Fruit fly (Drosophila melanogaster) whole organism, wandering third instar larva: ENCODE results near the gene CG10286.

Experiments
- Abd-B ChIP-seq: fragments of >200 bp; optimal IDR thresholded peaks from 2 replicates; lab custom pipeline; 2017; ENCODE audit warnings: missing biosample characterization, missing genetic modification characterization
- CG32264 ChIP-seq: fragments of 200-800 bp; sonication (Bioruptor generic); optimal IDR thresholded peaks from 2 replicates; lab custom pipeline; 2016; ENCODE audit warnings: missing biosample characterization, missing genetic modification characterization
- CG9705 ChIP-seq: fragments of 200-800 bp; sonication (Bioruptor generic); optimal IDR thresholded peaks from 2 replicates; lab custom pipeline; 2018; ENCODE audit warnings: missing biosample characterization, mild to moderate bottlenecking, missing genetic modification characterization
- CrebA ChIP-seq: fragments of 200-800 bp; sonication (Bioruptor generic); optimal IDR thresholded peaks from 2 replicates; lab custom pipeline; 2016; ENCODE audit warnings: missing biosample characterization, mild to moderate bottlenecking, missing genetic modification characterization, borderline replicate concordance
- Dfd ChIP-seq: fragments of >200 bp; optimal IDR thresholded peaks from 2 replicates; lab custom pipeline; 2017; ENCODE audit warnings: missing biosample characterization, missing genetic modification characterization
- Dif ChIP-seq: fragments of 200-275, 200-300 bp; sonication (Bioruptor generic); optimal IDR thresholded peaks from 2 replicates; lab custom pipeline; 2018; ENCODE audit warnings: missing biosample characterization, missing genetic modification characterization; ENCODE audit not compliant: partially characterized antibody
- GATAd ChIP-seq: sonication (Bioruptor generic); optimal IDR thresholded peaks from 2 replicates; lab custom pipeline; 2016; ENCODE audit warnings: missing biosample characterization, missing genetic modification characterization
- HLH106 ChIP-seq: fragments of 200-800 bp; optimal IDR thresholded peaks from 3 replicates; lab custom pipeline; 2019; ENCODE audit warnings: missing biosample characterization, mild to moderate bottlenecking, missing genetic modification characterization, moderate library complexity
- Hnf4 ChIP-seq: fragments of 200-800 bp; sonication (Bioruptor generic); optimal IDR thresholded peaks from 2 replicates; lab custom pipeline; 2016; ENCODE audit warnings: missing biosample characterization, mild to moderate bottlenecking, missing genetic modification characterization
- Hr78 ChIP-seq: fragments of >200 bp; optimal IDR thresholded peaks from 2 replicates; lab custom pipeline; 2017; ENCODE audit warnings: missing biosample characterization, missing genetic modification characterization
- Hr83 ChIP-seq: fragments of 200-300 bp; sonication (Bioruptor generic); optimal IDR thresholded peaks from 2 replicates; lab custom pipeline; 2016; ENCODE audit warnings: missing biosample characterization, mild to moderate bottlenecking, missing genetic modification characterization, moderate library complexity; ENCODE audit not compliant: poor library complexity, severe bottlenecking
- Jra ChIP-seq: sonication (Bioruptor generic); optimal IDR thresholded peaks from 2 replicates; lab custom pipeline; 2016; ENCODE audit warnings: missing biosample characterization, missing genetic modification characterization
- Mio ChIP-seq: sonication (Bioruptor generic); optimal IDR thresholded peaks from 2 replicates; lab custom pipeline; 2016; ENCODE audit warnings: missing biosample characterization, missing genetic modification characterization
- Myc ChIP-seq: fragments of >200 bp; optimal IDR thresholded peaks from 2 replicates; lab custom pipeline; 2017
- N ChIP-seq: fragments of >200 bp; optimal IDR thresholded peaks from 2 replicates; lab custom pipeline; 2018; ENCODE audit warnings: missing biosample characterization, missing external identifiers, missing genetic modification characterization
- OdsH ChIP-seq: fragments of 200-800 bp; sonication (Bioruptor generic); optimal IDR thresholded peaks from 2 replicates; lab custom pipeline; 2016; ENCODE audit warnings: missing biosample characterization, mild to moderate bottlenecking, missing genetic modification characterization
- Rel ChIP-seq, 2 experiments: fragments of 200-800 bp; sonication (Bioruptor generic) in 1 of 2; optimal IDR thresholded peaks; 2 replicates in 1 of 2; 3 replicates in 1 of 2; lab custom pipeline; 2016 to 2019; ENCODE audit warnings: mild to moderate bottlenecking in 2 of 2, missing biosample characterization in 2 of 2, missing genetic modification characterization in 2 of 2, moderate library complexity in 1 of 2
- Sp1 ChIP-seq: fragments of 200-800 bp; sonication (Bioruptor generic); optimal IDR thresholded peaks from 3 replicates; lab custom pipeline; 2019; ENCODE audit warnings: missing biosample characterization, mild to moderate bottlenecking, missing genetic modification characterization, moderate library complexity
- Vsx2 ChIP-seq: fragments of 200-300, 225-300 bp; sonication (Bioruptor generic); optimal IDR thresholded peaks from 2 replicates; lab custom pipeline; 2018; ENCODE audit warnings: missing biosample characterization, missing genetic modification characterization; ENCODE audit not compliant: partially characterized antibody
- br ChIP-seq: fragments of 200-800 bp; sonication (Bioruptor generic); optimal IDR thresholded peaks from 2 replicates; lab custom pipeline; 2016; ENCODE audit warnings: missing biosample characterization, missing genetic modification characterization
- brk ChIP-seq: fragments of 200-800 bp; sonication (Bioruptor generic); optimal IDR thresholded peaks from 2 replicates; lab custom pipeline; 2016; ENCODE audit warnings: missing biosample characterization, mild to moderate bottlenecking, missing genetic modification characterization
- dl ChIP-seq, 2 experiments: fragments of 175-275, 200-275 bp in 1 of 2; fragments of 200-275 bp in 1 of 2; sonication (Bioruptor generic); optimal IDR thresholded peaks; lab custom pipeline; 2018; ENCODE audit warnings: mild to moderate bottlenecking in 2 of 2, missing biosample characterization in 2 of 2, missing genetic modification characterization in 2 of 2, moderate library complexity in 2 of 2; ENCODE audit not compliant: partially characterized antibody in 2 of 2, insufficient read depth in 1 of 2
- dmrt93B ChIP-seq: fragments of 200-800 bp; sonication (Bioruptor generic); optimal IDR thresholded peaks from 2 replicates; lab custom pipeline; 2018; ENCODE audit warnings: missing biosample characterization, mild to moderate bottlenecking, missing genetic modification characterization
- dsf ChIP-seq: sonication (Bioruptor generic); optimal IDR thresholded peaks from 2 replicates; lab custom pipeline; 2016; ENCODE audit warnings: missing biosample characterization, missing genetic modification characterization, borderline replicate concordance
- ey ChIP-seq: fragments of 200-800 bp; sonication (Bioruptor generic); optimal IDR thresholded peaks from 2 replicates; lab custom pipeline; 2016; ENCODE audit warnings: missing biosample characterization, missing genetic modification characterization
- foxo ChIP-seq, 2 experiments: fragments of 200-800 bp; sonication (Bioruptor generic); optimal IDR thresholded peaks; 2 replicates in 1 of 2; 3 replicates in 1 of 2; lab custom pipeline; 2016 to 2017; ENCODE audit warnings: missing biosample characterization in 2 of 2, missing genetic modification characterization in 2 of 2
- fru ChIP-seq: fragments of 200-800 bp; sonication (Bioruptor generic); optimal IDR thresholded peaks from 3 replicates; lab custom pipeline; 2016; ENCODE audit warnings: missing biosample characterization, mild to moderate bottlenecking, missing genetic modification characterization
- h ChIP-seq: fragments of 200-800 bp; sonication (Bioruptor generic); optimal IDR thresholded peaks from 3 replicates; lab custom pipeline; 2016; ENCODE audit warnings: missing biosample characterization, mild to moderate bottlenecking, missing genetic modification characterization
- jim ChIP-seq: fragments of 175-275, 200-325 bp; sonication (Bioruptor generic); optimal IDR thresholded peaks from 2 replicates; lab custom pipeline; 2016; ENCODE audit warnings: missing biosample characterization, mild to moderate bottlenecking, missing genetic modification characterization
- lola ChIP-seq: fragments of >200 bp; optimal IDR thresholded peaks from 2 replicates; lab custom pipeline; 2017; ENCODE audit warnings: missing biosample characterization, missing genetic modification characterization
- pan ChIP-seq: fragments of >200 bp; optimal IDR thresholded peaks from 2 replicates; lab custom pipeline; 2017
- psq ChIP-seq: fragments of 200-800 bp; sonication (Bioruptor generic); optimal IDR thresholded peaks from 3 replicates; lab custom pipeline; 2017; ENCODE audit warnings: missing biosample characterization, mild to moderate bottlenecking, missing genetic modification characterization, moderate library complexity
- rgr ChIP-seq: fragments of 200-800 bp; sonication (Bioruptor generic); optimal IDR thresholded peaks from 3 replicates; lab custom pipeline; 2016; ENCODE audit warnings: missing biosample characterization, mild to moderate bottlenecking, missing genetic modification characterization
- sage ChIP-seq: fragments of 200-800 bp; sonication (Bioruptor generic); optimal IDR thresholded peaks from 2 replicates; lab custom pipeline; 2016; ENCODE audit warnings: missing biosample characterization, mild to moderate bottlenecking, missing genetic modification characterization
- sv ChIP-seq: fragments of 200-800 bp; sonication (Bioruptor generic); optimal IDR thresholded peaks from 3 replicates; lab custom pipeline; 2016; ENCODE audit warnings: missing biosample characterization, missing genetic modification characterization
- tai ChIP-seq: sonication (Bioruptor generic); optimal IDR thresholded peaks from 2 replicates; lab custom pipeline; 2016; ENCODE audit warnings: missing biosample characterization, missing genetic modification characterization
- usp ChIP-seq: fragments of >200 bp; optimal IDR thresholded peaks from 2 replicates; lab custom pipeline; 2017; ENCODE audit warnings: missing biosample characterization, missing genetic modification characterization
- woc ChIP-seq: sonication (Bioruptor generic); optimal IDR thresholded peaks from 2 replicates; lab custom pipeline; 2016; ENCODE audit warnings: missing biosample characterization, mild to moderate bottlenecking, missing genetic modification characterization

CG10286 gene

dm6 chr3R:6368550-6369238, at the start of gene CG10286:
CG10286 (plus strand) TSS chr3R:6368965.
- TF ChIP-seq Hr78 (GFP tag; lab: Kevin White, UChicago): no peak
- no peak for TF ChIP-seq lola (GFP tag; lab: Kevin White, UChicago)
- no peak for TF ChIP-seq Rel (GFP tag; optimal IDR thresholded peaks at IDR 0.05; lab: Kevin White, UChicago)
- no peak for TF ChIP-seq Rel (tag; optimal IDR thresholded peaks at IDR 0.05; lab: Kevin White, UChicago)
- TF ChIP-seq jim: no peak
- TF ChIP-seq tai (GFP tag; lab: Kevin White, UChicago): no peak
- no peak for TF ChIP-seq CG32264 (GFP tag; lab: Kevin White, UChicago)
- no peak for TF ChIP-seq Dif (GFP tag; lab: Kevin White, UChicago)
- no peak for TF ChIP-seq ey (GFP tag; lab: Kevin White, UChicago)
- peak; percentile 25 for TF ChIP-seq rgr (GFP tag; lab: Kevin White, UChicago)
- no peak for TF ChIP-seq brk (GFP tag; lab: Kevin White, UChicago)
- TF ChIP-seq pan (lab: Kevin White, UChicago): no peak
- peak; percentile 44 for TF ChIP-seq woc (GFP tag; lab: Kevin White, UChicago)
- no peak for TF ChIP-seq Mio
- TF ChIP-seq CrebA (GFP tag; lab: Kevin White, UChicago): no peak
- TF ChIP-seq CG9705 (GFP tag; lab: Kevin White, UChicago): no peak
- TF ChIP-seq Jra: no peak
- TF ChIP-seq usp (GFP tag; lab: Kevin White, UChicago): no peak
- no peak for TF ChIP-seq GATAd (GFP tag; lab: Kevin White, UChicago)
- TF ChIP-seq Abd-B (GFP tag; lab: Kevin White, UChicago): no peak
- TF ChIP-seq Sp1 (GFP tag; lab: Kevin White, UChicago): no peak
- TF ChIP-seq dmrt93B (GFP tag; lab: Kevin White, UChicago): no peak
- TF ChIP-seq OdsH: no peak
- peak; percentile 57 for TF ChIP-seq Hr83 (GFP tag; lab: Kevin White, UChicago)
- TF ChIP-seq dsf (GFP tag; lab: Kevin White, UChicago): no peak
- peak; percentile 31 for TF ChIP-seq Myc (lab: Kevin White, UChicago)
- no peak for TF ChIP-seq Vsx2 (GFP tag; lab: Kevin White, UChicago)
- TF ChIP-seq psq (GFP tag; lab: Kevin White, UChicago): peak; percentile 11
- TF ChIP-seq br (GFP tag; lab: Kevin White, UChicago): no peak
- no peak for TF ChIP-seq Hnf4 (GFP tag; lab: Kevin White, UChicago)
- no peak for TF ChIP-seq fru
- no peak for TF ChIP-seq h (GFP tag; lab: Kevin White, UChicago)
- no peak for TF ChIP-seq N
- TF ChIP-seq sage (GFP tag; lab: Kevin White, UChicago): no peak
- TF ChIP-seq dl (GFP tag; optimal IDR thresholded peaks at IDR 0.05; lab: Kevin White, UChicago; ENCODE audit: insufficient read depth in 1 of 2, partially characterized antibody in 2 of 2): no peak
- no peak for TF ChIP-seq sv
- TF ChIP-seq Dfd (GFP tag; lab: Kevin White, UChicago): no peak
- TF ChIP-seq HLH106 (tag; lab: Kevin White, UChicago): peak; percentile 29
- no peak for TF ChIP-seq foxo (GFP tag; optimal IDR thresholded peaks at IDR 0.05; lab: Kevin White, UChicago)

- TF ChIP-seq Rel (GFP tag; optimal IDR thresholded peaks at IDR 0.05; lab: Kevin White, UChicago) (no peak), Rel (tag; optimal IDR thresholded peaks at IDR 0.05; lab: Kevin White, UChicago) (no peak), ey (GFP tag; lab: Kevin White, UChicago) (no peak), CrebA (GFP tag; lab: Kevin White, UChicago) (no peak), dsf (GFP tag; lab: Kevin White, UChicago) (no peak), brk (GFP tag; lab: Kevin White, UChicago) (no peak), Sp1 (GFP tag; lab: Kevin White, UChicago) (no peak), CG32264 (GFP tag; lab: Kevin White, UChicago) (no peak), Myc (lab: Kevin White, UChicago) (no peak), h (GFP tag; lab: Kevin White, UChicago) (no peak)
These were observed 38.9 kb upstream of the CG10286 start, which contains the start of gene Osi18 for dm6 chr3R:6329774-6330298. Osi18 (plus strand) TSS chr3R:6330248.
